Fruit fly (Drosophila melanogaster) whole organism, wandering third instar larva: Measurements from ENCODE around the gene pigeon.

Experiments used
- Abd-B ChIP-seq: fragments of >200 bp; optimal IDR thresholded peaks from 2 replicates; lab custom pipeline; 2017; ENCODE audit warnings: missing biosample characterization, missing genetic modification characterization
- CG32264 ChIP-seq: fragments of 200-800 bp; sonication (Bioruptor generic); optimal IDR thresholded peaks from 2 replicates; lab custom pipeline; 2016; ENCODE audit warnings: missing biosample characterization, missing genetic modification characterization
- Dfd ChIP-seq: fragments of >200 bp; optimal IDR thresholded peaks from 2 replicates; lab custom pipeline; 2017; ENCODE audit warnings: missing biosample characterization, missing genetic modification characterization
- Dif ChIP-seq: fragments of 200-275, 200-300 bp; sonication (Bioruptor generic); optimal IDR thresholded peaks from 2 replicates; lab custom pipeline; 2018; ENCODE audit warnings: missing biosample characterization, missing genetic modification characterization; ENCODE audit not compliant: partially characterized antibody
- HLH106 ChIP-seq: fragments of 200-800 bp; optimal IDR thresholded peaks from 3 replicates; lab custom pipeline; 2019; ENCODE audit warnings: missing biosample characterization, mild to moderate bottlenecking, missing genetic modification characterization, moderate library complexity
- Hnf4 ChIP-seq: fragments of 200-800 bp; sonication (Bioruptor generic); optimal IDR thresholded peaks from 2 replicates; lab custom pipeline; 2016; ENCODE audit warnings: missing biosample characterization, mild to moderate bottlenecking, missing genetic modification characterization
- Hr78 ChIP-seq: fragments of >200 bp; optimal IDR thresholded peaks from 2 replicates; lab custom pipeline; 2017; ENCODE audit warnings: missing biosample characterization, missing genetic modification characterization
- Hr83 ChIP-seq: fragments of 200-300 bp; sonication (Bioruptor generic); optimal IDR thresholded peaks from 2 replicates; lab custom pipeline; 2016; ENCODE audit warnings: missing biosample characterization, mild to moderate bottlenecking, missing genetic modification characterization, moderate library complexity; ENCODE audit not compliant: poor library complexity, severe bottlenecking
- Jra ChIP-seq: sonication (Bioruptor generic); optimal IDR thresholded peaks from 2 replicates; lab custom pipeline; 2016; ENCODE audit warnings: missing biosample characterization, missing genetic modification characterization
- Mio ChIP-seq: sonication (Bioruptor generic); optimal IDR thresholded peaks from 2 replicates; lab custom pipeline; 2016; ENCODE audit warnings: missing biosample characterization, missing genetic modification characterization
- N ChIP-seq: fragments of >200 bp; optimal IDR thresholded peaks from 2 replicates; lab custom pipeline; 2018; ENCODE audit warnings: missing biosample characterization, missing external identifiers, missing genetic modification characterization
- OdsH ChIP-seq: fragments of 200-800 bp; sonication (Bioruptor generic); optimal IDR thresholded peaks from 2 replicates; lab custom pipeline; 2016; ENCODE audit warnings: missing biosample characterization, mild to moderate bottlenecking, missing genetic modification characterization
- Rel ChIP-seq, 2 experiments: fragments of 200-800 bp; sonication (Bioruptor generic) in 1 of 2; optimal IDR thresholded peaks; 2 replicates in 1 of 2; 3 replicates in 1 of 2; lab custom pipeline; 2016 to 2019; ENCODE audit warnings: mild to moderate bottlenecking in 2 of 2, missing biosample characterization in 2 of 2, missing genetic modification characterization in 2 of 2, moderate library complexity in 1 of 2
- Sp1 ChIP-seq: fragments of 200-800 bp; sonication (Bioruptor generic); optimal IDR thresholded peaks from 3 replicates; lab custom pipeline; 2019; ENCODE audit warnings: missing biosample characterization, mild to moderate bottlenecking, missing genetic modification characterization, moderate library complexity
- Vsx2 ChIP-seq: fragments of 200-300, 225-300 bp; sonication (Bioruptor generic); optimal IDR thresholded peaks from 2 replicates; lab custom pipeline; 2018; ENCODE audit warnings: missing biosample characterization, missing genetic modification characterization; ENCODE audit not compliant: partially characterized antibody
- br ChIP-seq: fragments of 200-800 bp; sonication (Bioruptor generic); optimal IDR thresholded peaks from 2 replicates; lab custom pipeline; 2016; ENCODE audit warnings: missing biosample characterization, missing genetic modification characterization
- brk ChIP-seq: fragments of 200-800 bp; sonication (Bioruptor generic); optimal IDR thresholded peaks from 2 replicates; lab custom pipeline; 2016; ENCODE audit warnings: missing biosample characterization, mild to moderate bottlenecking, missing genetic modification characterization
- dl ChIP-seq, 2 experiments: fragments of 175-275, 200-275 bp in 1 of 2; fragments of 200-275 bp in 1 of 2; sonication (Bioruptor generic); optimal IDR thresholded peaks; lab custom pipeline; 2018; ENCODE audit warnings: mild to moderate bottlenecking in 2 of 2, missing biosample characterization in 2 of 2, missing genetic modification characterization in 2 of 2, moderate library complexity in 2 of 2; ENCODE audit not compliant: partially characterized antibody in 2 of 2, insufficient read depth in 1 of 2
- dmrt93B ChIP-seq: fragments of 200-800 bp; sonication (Bioruptor generic); optimal IDR thresholded peaks from 2 replicates; lab custom pipeline; 2018; ENCODE audit warnings: missing biosample characterization, mild to moderate bottlenecking, missing genetic modification characterization
- dsf ChIP-seq: sonication (Bioruptor generic); optimal IDR thresholded peaks from 2 replicates; lab custom pipeline; 2016; ENCODE audit warnings: missing biosample characterization, missing genetic modification characterization, borderline replicate concordance
- ey ChIP-seq: fragments of 200-800 bp; sonication (Bioruptor generic); optimal IDR thresholded peaks from 2 replicates; lab custom pipeline; 2016; ENCODE audit warnings: missing biosample characterization, missing genetic modification characterization
- foxo ChIP-seq, 2 experiments: fragments of 200-800 bp; sonication (Bioruptor generic); optimal IDR thresholded peaks; 2 replicates in 1 of 2; 3 replicates in 1 of 2; lab custom pipeline; 2016 to 2017; ENCODE audit warnings: missing biosample characterization in 2 of 2, missing genetic modification characterization in 2 of 2
- fru ChIP-seq: fragments of 200-800 bp; sonication (Bioruptor generic); optimal IDR thresholded peaks from 3 replicates; lab custom pipeline; 2016; ENCODE audit warnings: missing biosample characterization, mild to moderate bottlenecking, missing genetic modification characterization
- h ChIP-seq: fragments of 200-800 bp; sonication (Bioruptor generic); optimal IDR thresholded peaks from 3 replicates; lab custom pipeline; 2016; ENCODE audit warnings: missing biosample characterization, mild to moderate bottlenecking, missing genetic modification characterization
- lola ChIP-seq: fragments of >200 bp; optimal IDR thresholded peaks from 2 replicates; lab custom pipeline; 2017; ENCODE audit warnings: missing biosample characterization, missing genetic modification characterization
- psq ChIP-seq: fragments of 200-800 bp; sonication (Bioruptor generic); optimal IDR thresholded peaks from 3 replicates; lab custom pipeline; 2017; ENCODE audit warnings: missing biosample characterization, mild to moderate bottlenecking, missing genetic modification characterization, moderate library complexity
- rgr ChIP-seq: fragments of 200-800 bp; sonication (Bioruptor generic); optimal IDR thresholded peaks from 3 replicates; lab custom pipeline; 2016; ENCODE audit warnings: missing biosample characterization, mild to moderate bottlenecking, missing genetic modification characterization
- sage ChIP-seq: fragments of 200-800 bp; sonication (Bioruptor generic); optimal IDR thresholded peaks from 2 replicates; lab custom pipeline; 2016; ENCODE audit warnings: missing biosample characterization, mild to moderate bottlenecking, missing genetic modification characterization
- sv ChIP-seq: fragments of 200-800 bp; sonication (Bioruptor generic); optimal IDR thresholded peaks from 3 replicates; lab custom pipeline; 2016; ENCODE audit warnings: missing biosample characterization, missing genetic modification characterization
- tai ChIP-seq: sonication (Bioruptor generic); optimal IDR thresholded peaks from 2 replicates; lab custom pipeline; 2016; ENCODE audit warnings: missing biosample characterization, missing genetic modification characterization
- usp ChIP-seq: fragments of >200 bp; optimal IDR thresholded peaks from 2 replicates; lab custom pipeline; 2017; ENCODE audit warnings: missing biosample characterization, missing genetic modification characterization
- woc ChIP-seq: sonication (Bioruptor generic); optimal IDR thresholded peaks from 2 replicates; lab custom pipeline; 2016; ENCODE audit warnings: missing biosample characterization, mild to moderate bottlenecking, missing genetic modification characterization

The pigeon gene

DNA sequence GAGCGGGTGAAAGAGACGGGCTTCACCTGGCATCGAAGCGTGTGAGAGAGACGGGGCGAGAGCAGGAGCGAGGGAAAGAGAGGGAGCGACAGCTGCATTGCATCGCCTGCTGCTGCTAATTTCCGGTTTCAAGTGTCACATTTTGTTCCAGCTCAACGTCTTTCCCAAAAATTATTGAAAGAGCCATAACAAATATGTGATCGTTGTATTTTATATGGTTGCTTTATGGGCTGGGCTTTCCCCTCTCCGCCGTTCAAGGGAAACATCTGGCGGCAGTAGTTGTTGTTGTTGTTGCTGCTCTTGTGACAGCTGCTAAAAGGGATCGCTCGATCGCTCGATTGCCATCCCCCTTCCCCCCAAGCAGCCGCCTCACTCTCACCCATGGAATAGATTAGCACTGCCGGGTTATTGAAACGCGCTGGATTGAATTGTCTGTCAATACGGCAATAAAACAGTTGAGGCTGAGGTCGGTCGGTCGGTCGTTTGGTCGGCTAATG, 30.9 kb upstream of the pigeon start (continued):
- no peak for TF ChIP-seq Rel (GFP tag; optimal IDR thresholded peaks at IDR 0.05; lab: Kevin White, UChicago)
- TF ChIP-seq Rel (tag; optimal IDR thresholded peaks at IDR 0.05; lab: Kevin White, UChicago) = peak; percentile 66
- peak; percentile 50 for TF ChIP-seq Hr83
- peak; percentile 26 for TF ChIP-seq psq
- TF ChIP-seq sv (GFP tag; lab: Kevin White, UChicago) = no peak
- TF ChIP-seq N (GFP tag; lab: Kevin White, UChicago) = no peak
- no peak for TF ChIP-seq dsf (GFP tag; lab: Kevin White, UChicago)
- TF ChIP-seq sage (GFP tag; lab: Kevin White, UChicago) = no peak
- peak in 1 of 2 experiments; percentile 12 for TF ChIP-seq dl (GFP tag; optimal IDR thresholded peaks at IDR 0.05; lab: Kevin White, UChicago; ENCODE audit: insufficient read depth in 1 of 2, partially characterized antibody in 2 of 2)
- TF ChIP-seq Hnf4 = no peak
- no peak for TF ChIP-seq rgr (GFP tag; lab: Kevin White, UChicago)

DNA sequence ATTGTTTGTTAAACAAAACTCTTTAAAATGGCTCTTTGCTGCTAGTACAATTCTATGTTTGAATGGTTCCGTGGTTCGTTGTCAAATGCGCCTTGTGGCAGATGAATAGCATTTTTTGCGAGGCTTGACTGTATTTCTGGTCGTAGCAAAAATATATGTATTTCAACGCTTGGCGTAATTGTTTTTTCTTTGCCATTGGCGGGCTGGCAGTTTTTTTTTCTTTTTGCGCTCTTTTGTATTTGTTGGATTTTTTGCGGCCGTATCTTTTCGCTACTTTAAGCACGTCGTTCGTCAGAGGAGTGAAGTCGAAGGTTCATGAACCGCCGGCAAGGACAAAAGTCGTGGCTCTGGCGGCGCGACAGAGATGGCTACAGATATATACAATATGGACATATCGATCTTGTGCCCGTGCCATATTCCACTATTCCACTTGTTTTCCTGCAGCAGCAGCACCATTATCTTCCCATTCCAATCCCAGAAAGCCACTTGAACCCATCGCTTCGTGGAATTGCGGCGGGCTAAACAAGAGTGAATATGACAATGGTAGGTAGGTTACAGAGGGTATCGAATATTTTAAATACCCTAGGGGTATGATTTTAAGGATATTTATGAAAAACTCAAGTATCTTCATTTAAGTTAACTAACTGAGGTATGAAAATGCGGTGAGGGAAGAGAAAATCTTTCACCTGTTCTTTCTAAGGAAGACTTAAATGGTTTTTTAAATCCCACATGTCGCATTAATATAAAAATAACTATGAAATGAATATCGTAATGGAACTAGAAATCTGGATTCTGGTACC, 29.7 kb upstream of the pigeon start:
- TF ChIP-seq woc (peak; percentile 33), foxo (GFP tag; optimal IDR thresholded peaks at IDR 0.05; lab: Kevin White, UChicago) (peak in 1 of 2 experiments; percentile 8), Abd-B (no peak), Mio (GFP tag; lab: Kevin White, UChicago) (no peak), dmrt93B (GFP tag; lab: Kevin White, UChicago) (no peak), usp (no peak), Hr83 (no peak), h (GFP tag; lab: Kevin White, UChicago) (peak; percentile 67), HLH106 (no peak), rgr (GFP tag; lab: Kevin White, UChicago) (no peak), N (GFP tag; lab: Kevin White, UChicago) (no peak), CG32264 (no peak), fru (GFP tag; lab: Kevin White, UChicago) (peak; percentile 4)

DNA sequence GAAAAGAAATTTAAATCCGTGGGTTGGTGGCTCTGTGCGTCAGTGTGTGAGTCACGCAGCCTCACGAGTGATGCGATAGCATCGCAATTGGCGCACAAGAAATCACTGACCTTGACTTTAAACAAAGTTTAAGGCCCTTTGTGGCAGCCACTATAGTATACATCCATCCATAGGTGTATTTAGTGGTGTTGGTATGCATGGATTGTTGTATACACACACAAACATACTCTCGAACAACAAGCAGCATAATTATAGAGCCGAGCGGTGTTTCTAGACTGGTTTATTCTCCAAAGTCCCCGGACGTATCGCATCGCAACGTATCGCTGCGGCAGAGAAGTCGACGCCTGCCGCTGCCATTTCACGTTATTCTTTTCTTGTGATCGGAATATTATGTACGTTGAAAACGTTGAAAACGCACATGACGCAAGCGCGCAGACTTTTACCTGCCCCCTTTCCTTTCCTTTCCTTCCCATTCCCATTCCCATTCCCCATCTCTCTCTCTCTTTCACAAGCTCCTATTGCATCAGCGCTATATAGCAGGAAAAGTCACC, 29.0 kb upstream of the pigeon start:
- TF ChIP-seq rgr (GFP tag; lab: Kevin White, UChicago) (no peak), br (no peak), Hr83 (peak; percentile 35), Dif (GFP tag; lab: Kevin White, UChicago) (no peak), fru (GFP tag; lab: Kevin White, UChicago) (no peak), OdsH (GFP tag; lab: Kevin White, UChicago) (no peak), Rel (GFP tag; optimal IDR thresholded peaks at IDR 0.05; lab: Kevin White, UChicago) (no peak), Rel (tag; optimal IDR thresholded peaks at IDR 0.05; lab: Kevin White, UChicago) (peak; percentile 74), ey (no peak), HLH106 (no peak)

- no peak for TF ChIP-seq Hnf4
- TF ChIP-seq Hr83 = peak; percentile 37
- no peak for TF ChIP-seq Mio (GFP tag; lab: Kevin White, UChicago)
- no peak for TF ChIP-seq Abd-B
- TF ChIP-seq Rel (GFP tag; optimal IDR thresholded peaks at IDR 0.05; lab: Kevin White, UChicago) = peak; percentile 54
- TF ChIP-seq Rel (tag; optimal IDR thresholded peaks at IDR 0.05; lab: Kevin White, UChicago) = peak; percentile 50
- TF ChIP-seq tai (GFP tag; lab: Kevin White, UChicago) = peak; percentile 50
- peak; percentile 1 for TF ChIP-seq woc
- TF ChIP-seq brk = no peak
- peak; percentile 38 for TF ChIP-seq h (GFP tag; lab: Kevin White, UChicago)
- no peak for TF ChIP-seq Hr78 (GFP tag; lab: Kevin White, UChicago)
- peak; percentile 52 for TF ChIP-seq OdsH (GFP tag; lab: Kevin White, UChicago)
- peak; percentile 87 for TF ChIP-seq Dif (GFP tag; lab: Kevin White, UChicago)
- TF ChIP-seq sv (GFP tag; lab: Kevin White, UChicago) = no peak
- peak; percentile 73 to 88 for TF ChIP-seq dl (GFP tag; optimal IDR thresholded peaks at IDR 0.05; lab: Kevin White, UChicago; ENCODE audit: insufficient read depth in 1 of 2, partially characterized antibody in 2 of 2)
- peak; percentile 93 for TF ChIP-seq Vsx2 (GFP tag; lab: Kevin White, UChicago)
- TF ChIP-seq Dfd = no peak
- TF ChIP-seq psq = peak; percentile 86
- no peak for TF ChIP-seq lola (GFP tag; lab: Kevin White, UChicago)
- TF ChIP-seq N (GFP tag; lab: Kevin White, UChicago) = no peak
- TF ChIP-seq Jra (GFP tag; lab: Kevin White, UChicago) = no peak
- TF ChIP-seq CG32264 = peak; percentile 5
- TF ChIP-seq br = peak; percentile 41
- TF ChIP-seq Sp1 (GFP tag; lab: Kevin White, UChicago) = peak; percentile 67
- peak; percentile 2 to 10 for TF ChIP-seq foxo (GFP tag; optimal IDR thresholded peaks at IDR 0.05; lab: Kevin White, UChicago)
These were observed 27.7 kb upstream of the pigeon start for dm6 chr2L:19158005-19158666.
